Worm (Caenorhabditis elegans): Measurements from ENCODE around the gene fbxa-24.

The fbxa-24 gene

ce11 chrII:3864652-3865051 lies 48.3 kb downstream of the fbxa-24 start, which contains the start of gene nhr-261:
nhr-261 (minus strand) TSS chrII:3864752.
- TF ChIP-seq hlh-11 (tag; optimal IDR thresholded peaks at IDR 0.05), result no peak
- no peak for TF ChIP-seq zip-11 (GFP tag; IDR thresholded peaks at IDR 0.05)
- no peak for TF ChIP-seq ama-1 (optimal IDR thresholded peaks at IDR 0.05)
- TF ChIP-seq T20F7.1 (GFP tag; optimal IDR thresholded peaks at IDR 0.05), result no peak
- TF ChIP-seq mes-2 (tag; optimal IDR thresholded peaks at IDR 0.05; ENCODE audit: poor library complexity, severe bottlenecking), result no peak
- TF ChIP-seq Y105C5A.15 (GFP tag; IDR thresholded peaks at IDR 0.05), result no peak
- TF ChIP-seq daf-16 (GFP tag; optimal IDR thresholded peaks at IDR 0.05), result no peak
- no peak for TF ChIP-seq daf-16 (tag; optimal IDR thresholded peaks at IDR 0.05)
- TF ChIP-seq dmd-8 (GFP tag; IDR thresholded peaks at IDR 0.05), result no peak
- TF ChIP-seq Y5F2A.4 (GFP tag; optimal IDR thresholded peaks at IDR 0.05), result no peak
- TF ChIP-seq snpc-4 (tag; optimal IDR thresholded peaks at IDR 0.05), result no peak
- no peak for TF ChIP-seq egl-43 (GFP tag; IDR thresholded peaks at IDR 0.05)
- no peak for TF ChIP-seq F49E8.2 (tag; optimal IDR thresholded peaks at IDR 0.05; ENCODE audit: borderline replicate concordance)
- no peak for TF ChIP-seq mdt-29 (GFP tag; IDR thresholded peaks at IDR 0.05)
- no peak for TF ChIP-seq skn-1 (tag; optimal IDR thresholded peaks at IDR 0.05)
- TF ChIP-seq ztf-11 (tag; optimal IDR thresholded peaks at IDR 0.05), result no peak
- TF ChIP-seq attf-4 (tag; optimal IDR thresholded peaks at IDR 0.05), result no peak
- TF ChIP-seq zfp-2 (tag; optimal IDR thresholded peaks at IDR 0.05), result no peak
- no peak for TF ChIP-seq mep-1 (tag; optimal IDR thresholded peaks at IDR 0.05)

All from whole organism, L4 larva.